Fruit fly (Drosophila melanogaster): ENCODE data around the gene Taf4.

dm6 chr3L:16149418-16150160 lies 36.6 kb downstream of the Taf4 start:
- no peak for TF ChIP-seq Gug (GFP tag; IDR thresholded peaks at IDR 0.05)
- no peak for TF ChIP-seq Hmx (GFP tag; optimal IDR thresholded peaks at IDR 0.05)
- TF ChIP-seq ato (GFP tag; IDR thresholded peaks at IDR 0.05; ENCODE audit: partially characterized antibody): no peak
- TF ChIP-seq NK7.1 (GFP tag; optimal IDR thresholded peaks at IDR 0.05): no peak
- peak; percentile 10 for TF ChIP-seq disco-r (GFP tag; optimal IDR thresholded peaks at IDR 0.05)
- no peak for TF ChIP-seq ci (GFP tag; IDR thresholded peaks at IDR 0.05)
- no peak for TF ChIP-seq ham (GFP tag; IDR thresholded peaks at IDR 0.05)
- no peak for TF ChIP-seq h (optimal IDR thresholded peaks at IDR 0.05)
- TF ChIP-seq Nf-YB (GFP tag; optimal IDR thresholded peaks at IDR 0.05): no peak
- TF ChIP-seq CG9437 (GFP tag; optimal IDR thresholded peaks at IDR 0.05): peak; percentile 53
- TF ChIP-seq trem (tag; optimal IDR thresholded peaks at IDR 0.05): no peak
- TF ChIP-seq YL-1 (GFP tag; optimal IDR thresholded peaks at IDR 0.05): no peak

Data from whole organism, embryonic.